Worm (Caenorhabditis elegans): ENCODE results near the gene C47E12.12.

- TF ChIP-seq unc-39 (tag; optimal IDR thresholded peaks at IDR 0.05) (no peak), mdl-1 (tag; optimal IDR thresholded peaks at IDR 0.05) (no peak), ama-1 (optimal IDR thresholded peaks at IDR 0.05) (no peak), nhr-77 (tag; optimal IDR thresholded peaks at IDR 0.05) (no peak), pha-4 (tag; optimal IDR thresholded peaks at IDR 0.05) (no peak), fkh-10 (GFP tag; optimal IDR thresholded peaks at IDR 0.05) (no peak), ceh-9 (tag; optimal IDR thresholded peaks at IDR 0.05) (no peak), snpc-4 (tag; optimal IDR thresholded peaks at IDR 0.05) (no peak), nhr-25 (tag; optimal IDR thresholded peaks at IDR 0.05) (no peak), nhr-28 (tag; optimal IDR thresholded peaks at IDR 0.05) (no peak), ztf-4 (tag; optimal IDR thresholded peaks at IDR 0.05) (no peak), egl-27 (tag; optimal IDR thresholded peaks at IDR 0.05) (no peak)
Observed at ce11 chrIV:9969081-9969480, 3.4 kb downstream of the C47E12.12 start, which contains the start of the genes kin-5 and C47E12.11.
